Fruit fly (Drosophila melanogaster): Measurements from ENCODE around the gene Rlb1.
A peak's percentile ranks its signal among the peaks of the same experiment; 100 is the strongest.

Rlb1 gene

DNA sequence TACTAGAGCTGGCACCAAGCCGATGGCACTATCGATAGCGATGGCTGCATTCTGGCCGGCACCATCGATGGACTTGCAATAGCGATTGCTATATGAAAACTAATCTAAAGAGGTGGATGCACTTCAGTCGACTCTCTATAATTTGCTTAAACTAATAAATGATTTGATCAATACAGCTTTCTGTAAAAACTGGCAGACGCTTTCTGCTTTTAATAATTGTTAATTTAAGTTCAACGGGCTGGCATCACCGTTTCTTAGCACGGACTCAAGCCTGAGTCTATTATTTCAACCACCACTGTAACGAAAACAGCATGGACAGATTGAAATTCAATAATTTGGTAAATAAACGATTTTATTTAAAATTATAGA lies at the start of gene Rlb1, which contains the start of gene Ras85D:
Gene Rlb1, plus strand, starts transcription at position 276 of the 369 bp plus-strand sequence.
Gene Ras85D, minus strand, starts transcription at position 16 of the 369 bp plus-strand sequence.
- TF ChIP-seq noc (tag; optimal IDR thresholded peaks at IDR 0.05) = peak; percentile 75

- TF ChIP-seq noc (tag; optimal IDR thresholded peaks at IDR 0.05) = no peak
Observed at dm6 chr3R:9468109-9468508, 45.0 kb upstream of the Rlb1 start.

dm6 chr3R:9480396-9480795 lies 32.7 kb upstream of the Rlb1 start:
- TF ChIP-seq noc (tag; optimal IDR thresholded peaks at IDR 0.05) = no peak

DNA sequence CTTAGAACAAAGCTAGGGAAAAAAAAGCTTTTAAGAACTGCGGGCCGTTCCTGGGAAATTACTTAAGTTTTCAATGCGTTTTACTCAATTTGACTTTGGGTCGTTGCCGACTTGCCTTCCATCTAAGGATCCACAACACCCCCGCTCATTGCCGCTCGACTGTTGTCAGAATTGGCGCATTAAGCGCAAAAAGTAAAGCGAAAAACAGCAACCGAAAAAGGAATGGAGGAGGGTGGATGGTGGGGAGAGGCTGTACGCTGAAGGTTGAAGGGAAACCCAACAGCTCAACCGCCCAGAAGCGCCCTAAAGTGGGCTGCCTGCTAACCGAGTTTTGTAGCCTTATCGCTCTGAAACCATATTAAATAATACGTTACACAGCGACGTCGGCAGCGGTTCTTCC lies 25.6 kb upstream of the Rlb1 start:
- TF ChIP-seq noc (tag; optimal IDR thresholded peaks at IDR 0.05) = no peak

DNA sequence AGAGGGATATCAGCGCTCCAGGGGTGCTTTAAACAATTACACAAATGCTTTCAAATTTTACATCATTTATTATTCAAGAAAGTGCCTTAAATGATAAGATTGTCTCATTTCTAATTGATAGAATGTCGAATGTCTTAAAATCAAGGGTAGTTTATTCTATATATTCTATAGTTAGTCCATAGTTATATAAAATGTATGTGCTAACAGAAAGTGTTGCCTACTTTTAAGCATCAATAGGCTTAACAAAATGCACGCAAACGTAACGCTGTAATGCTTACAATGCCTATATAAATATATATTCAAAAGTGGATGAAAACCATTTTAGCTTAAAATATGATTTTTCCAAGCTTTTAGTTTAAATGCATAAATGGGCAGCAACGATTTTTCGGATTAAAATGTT lies 25.2 kb upstream of the Rlb1 start:
- no peak for TF ChIP-seq noc (tag; optimal IDR thresholded peaks at IDR 0.05)

DNA sequence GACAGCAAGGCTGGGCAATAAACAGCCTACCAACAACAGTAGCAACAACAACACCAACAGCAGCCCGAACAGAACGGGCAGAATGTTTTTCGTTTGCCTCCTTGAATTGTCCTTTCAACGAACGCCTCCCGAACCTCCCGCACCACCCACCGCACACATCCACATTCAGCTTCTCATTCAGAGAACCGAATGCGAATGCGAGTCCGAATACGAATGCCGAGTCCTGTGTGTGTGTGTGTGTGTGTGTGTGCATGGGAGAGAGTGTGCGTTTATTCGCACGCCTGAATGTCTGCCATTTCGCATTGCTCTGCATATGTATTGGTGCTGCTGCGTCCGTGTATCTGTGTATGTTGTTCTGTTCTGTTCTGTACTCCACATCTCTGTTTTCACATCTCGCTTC lies 24.6 kb upstream of the Rlb1 start:
- no peak for TF ChIP-seq noc (tag; optimal IDR thresholded peaks at IDR 0.05)

- no peak for TF ChIP-seq noc (tag; optimal IDR thresholded peaks at IDR 0.05)
Observed at dm6 chr3R:9491065-9491567, 22.0 kb upstream of the Rlb1 start.

- TF ChIP-seq noc (tag; optimal IDR thresholded peaks at IDR 0.05) = no peak
Observed at dm6 chr3R:9492100-9492499, 21.0 kb upstream of the Rlb1 start.

DNA sequence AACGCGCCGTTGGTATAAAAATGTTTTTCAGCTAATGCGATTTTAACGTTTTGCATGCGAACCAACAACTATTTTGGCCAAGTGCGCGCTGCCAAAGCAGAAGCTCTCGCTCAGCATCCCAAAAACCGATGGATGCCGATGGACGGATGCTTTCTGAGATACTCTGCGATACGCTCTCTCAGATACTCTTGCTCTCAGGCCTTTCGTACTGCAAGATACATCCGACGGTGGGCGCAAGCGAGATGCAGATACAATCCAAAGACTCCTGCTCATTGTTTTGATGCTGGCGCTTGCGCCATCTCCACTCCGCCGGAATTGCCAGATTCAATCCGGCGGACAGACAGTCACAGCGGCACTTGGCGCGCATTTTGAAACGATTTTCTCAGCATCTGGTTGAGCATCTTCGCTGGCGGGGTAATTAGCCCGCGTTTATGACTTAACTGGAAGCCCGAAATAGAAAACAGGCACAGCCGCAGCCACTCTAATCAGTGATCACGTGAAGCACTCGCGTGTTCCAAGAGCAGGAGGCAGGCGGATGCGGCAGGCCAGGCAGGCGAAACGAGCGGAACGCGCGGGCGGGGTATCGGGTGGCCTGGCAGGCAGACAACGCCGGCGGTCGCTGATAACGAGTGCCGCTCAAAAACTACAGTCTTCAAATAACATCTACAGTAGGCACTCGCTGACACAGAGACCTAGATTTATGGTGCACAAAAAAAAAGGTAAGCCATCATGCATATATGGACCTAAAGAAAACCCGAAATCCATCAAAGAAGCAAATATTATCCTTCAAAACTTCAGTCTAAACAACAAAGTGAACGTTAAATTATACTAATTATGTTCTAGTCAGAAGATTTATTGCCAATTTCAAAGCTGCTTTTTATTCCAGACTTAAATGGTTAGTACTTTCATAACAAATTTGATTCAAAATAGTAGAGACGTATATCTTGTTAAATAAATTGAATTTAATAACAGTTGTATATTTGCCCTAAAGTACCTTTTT lies 19.2 kb upstream of the Rlb1 start, which contains the start of gene CG16779:
Gene CG16779, minus strand, starts transcription at position 51 of the 1,000 bp plus-strand sequence.
- peak; percentile 63 for TF ChIP-seq noc (tag; optimal IDR thresholded peaks at IDR 0.05)

DNA sequence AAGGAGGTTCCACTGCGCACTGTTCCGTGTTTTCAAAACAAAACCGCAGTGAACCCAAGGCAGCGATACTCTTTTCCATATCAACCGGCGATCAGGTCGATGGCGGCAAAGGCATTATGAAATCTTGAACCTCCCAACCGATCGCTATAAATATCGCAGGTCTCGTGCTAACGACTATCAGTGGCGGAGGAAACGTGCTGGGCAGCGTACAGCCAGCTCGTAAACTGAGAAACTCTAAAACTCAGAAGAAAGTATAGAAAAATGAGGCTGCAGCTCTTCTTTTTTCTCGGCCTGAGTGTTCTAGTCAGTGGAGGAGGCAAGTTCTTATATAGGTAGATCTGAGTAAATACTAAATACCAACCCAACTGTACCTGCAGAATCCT lies 18.5 kb upstream of the Rlb1 start, which contains the start of gene phu:
Gene phu, plus strand, starts transcription at position 175 of the 383 bp plus-strand sequence.
- TF ChIP-seq noc (tag; optimal IDR thresholded peaks at IDR 0.05) = no peak

DNA sequence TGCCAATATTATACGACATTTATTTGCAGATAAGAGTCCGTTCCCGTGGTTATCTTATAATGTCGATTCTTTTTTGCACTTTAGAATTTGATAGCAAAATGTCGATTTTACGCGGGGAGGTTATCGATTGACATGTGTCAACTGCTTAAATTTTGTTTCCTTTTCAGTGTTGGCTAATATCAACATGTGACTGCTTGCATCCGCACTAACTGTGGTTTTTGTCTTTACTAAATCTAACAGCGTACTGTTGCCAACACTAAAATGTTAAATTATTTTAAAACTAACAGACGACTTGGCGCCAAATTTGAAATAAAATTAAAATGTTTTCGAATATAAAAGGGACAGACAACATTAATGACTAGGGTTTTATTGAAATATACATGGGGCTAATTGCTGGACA lies 16.4 kb upstream of the Rlb1 start:
- no peak for TF ChIP-seq noc (tag; optimal IDR thresholded peaks at IDR 0.05)

DNA sequence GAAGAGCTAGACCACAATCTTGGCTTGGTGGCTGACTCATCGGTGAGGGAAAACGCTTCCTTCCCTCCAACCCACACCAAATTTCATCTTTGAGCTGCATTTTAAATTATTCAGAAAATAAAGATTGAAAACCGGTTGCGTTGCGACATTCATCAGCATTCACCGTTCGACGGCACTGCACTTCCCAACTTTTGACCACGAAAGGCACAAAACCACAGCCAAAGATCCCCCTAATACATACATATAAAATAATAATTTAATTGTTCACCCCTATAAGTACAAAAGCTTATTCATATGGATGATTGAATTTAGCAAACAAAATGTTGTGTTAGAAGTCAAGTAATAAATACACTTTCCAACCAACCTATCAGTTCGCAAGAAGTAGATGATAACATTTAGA lies 13.9 kb upstream of the Rlb1 start:
- TF ChIP-seq noc (tag; optimal IDR thresholded peaks at IDR 0.05) = no peak

DNA sequence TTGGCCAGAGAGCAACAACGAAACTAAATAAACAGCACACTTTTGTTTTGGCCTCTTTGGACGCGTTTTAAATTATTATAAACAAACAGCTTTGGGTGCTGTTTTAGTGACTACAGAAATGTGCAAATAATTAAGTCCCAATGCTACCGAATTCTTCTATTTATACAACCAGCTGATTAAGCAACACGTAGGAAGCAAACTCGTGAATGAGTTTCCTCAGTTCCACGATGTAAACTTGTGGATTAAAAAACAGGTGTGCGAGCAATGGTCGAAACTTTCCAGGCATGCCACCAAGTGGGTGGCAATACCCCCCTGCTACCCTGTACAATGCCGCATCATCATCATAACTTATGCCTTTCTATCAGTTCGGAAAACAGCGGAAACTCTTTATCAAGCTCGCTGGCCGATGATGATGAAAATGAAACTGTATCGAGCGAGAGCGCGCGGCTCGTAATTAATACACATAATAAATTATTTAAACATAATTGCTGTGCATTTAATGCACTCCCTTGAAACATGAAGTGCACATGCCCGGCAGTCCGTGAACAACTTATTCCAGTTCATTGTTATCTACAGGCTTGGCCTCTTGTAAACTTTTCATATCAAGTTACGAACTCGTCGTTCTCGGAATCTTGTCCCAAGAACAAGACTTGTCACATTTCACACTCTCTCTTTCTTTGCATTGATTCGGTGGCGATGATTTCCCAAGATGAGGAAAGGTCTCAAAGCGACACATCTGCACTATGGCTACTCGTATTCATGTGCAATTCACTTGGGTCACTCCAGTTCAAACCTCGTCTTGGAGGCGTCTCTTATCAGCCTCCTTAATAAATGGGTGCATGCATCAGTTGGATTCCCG lies 12.7 kb upstream of the Rlb1 start:
- peak; percentile 35 for TF ChIP-seq noc (tag; optimal IDR thresholded peaks at IDR 0.05)

- no peak for TF ChIP-seq noc (tag; optimal IDR thresholded peaks at IDR 0.05)
Observed at dm6 chr3R:9501489-9502415, 11.4 kb upstream of the Rlb1 start.

DNA sequence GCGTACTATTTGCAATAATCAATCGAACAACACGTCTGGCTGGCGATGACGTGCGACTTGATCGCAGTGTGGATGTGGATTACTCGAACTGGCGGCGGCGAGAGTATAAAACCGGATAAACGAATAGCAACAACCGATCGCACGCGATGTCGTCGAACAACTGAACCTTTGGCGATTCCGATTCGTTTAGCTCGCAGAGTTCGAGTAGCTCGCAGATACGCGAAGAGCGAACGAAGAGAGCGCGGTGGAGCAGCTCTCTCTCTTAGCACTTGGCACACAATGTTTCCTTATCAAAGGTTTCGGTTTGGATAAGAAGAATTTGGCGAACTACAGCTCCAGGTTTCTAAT lies 10.7 kb upstream of the Rlb1 start, which contains the start of gene RhoL:
Gene RhoL, minus strand, starts transcription at position 166 of the 348 bp plus-strand sequence.
- peak; percentile 54 for TF ChIP-seq noc (tag; optimal IDR thresholded peaks at IDR 0.05)

Measured in whole organism, larva.